Fruit fly (Drosophila melanogaster): ENCODE data around the gene Mst36Fa.
A peak's percentile ranks its signal among the peaks of the same experiment; 100 is the strongest.

The Mst36Fa gene

DNA sequence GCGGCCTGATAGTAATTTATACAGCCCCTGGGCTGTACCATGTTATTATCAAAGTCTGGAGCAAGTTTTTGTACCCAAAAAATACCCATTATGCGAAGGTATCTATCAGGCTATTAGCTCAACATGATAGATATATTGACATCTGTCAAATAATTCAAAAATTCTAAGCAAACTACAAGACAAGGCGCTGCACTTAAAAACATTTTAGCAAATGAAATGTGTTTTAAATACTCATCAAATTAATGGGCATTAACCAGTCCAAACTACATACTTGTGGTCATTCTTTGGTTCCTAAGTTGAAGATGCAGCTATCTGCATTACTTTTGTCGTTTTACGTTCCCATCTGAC, 23.5 kb downstream of the Mst36Fa start (continued):
- TF ChIP-seq zfh1 (GFP tag; IDR thresholded peaks at IDR 0.05), result peak; percentile 93
- TF ChIP-seq ken (GFP tag; IDR thresholded peaks at IDR 0.05), result peak; percentile 64; the same call in 2 of the 3 replicates
- peak; percentile 69 for TF ChIP-seq CG2875 (GFP tag; optimal IDR thresholded peaks at IDR 0.05)
- peak; percentile 51 for TF ChIP-seq CG8359 (GFP tag; optimal IDR thresholded peaks at IDR 0.05; ENCODE audit: borderline replicate concordance)
- no peak for TF ChIP-seq ato (GFP tag; IDR thresholded peaks at IDR 0.05; ENCODE audit: partially characterized antibody)
- no peak for TF ChIP-seq CG6683 (GFP tag; optimal IDR thresholded peaks at IDR 0.05)
- peak; percentile 36; the same call in 1 of the 3 replicates for TF ChIP-seq CG7357 (GFP tag; IDR thresholded peaks at IDR 0.05)
- TF ChIP-seq CG10979 (tag; optimal IDR thresholded peaks at IDR 0.05), result peak; percentile 87
- TF ChIP-seq B-H1 (GFP tag; IDR thresholded peaks at IDR 0.05), result peak; percentile 78
- TF ChIP-seq Pdp1 (GFP tag; optimal IDR thresholded peaks at IDR 0.05), result peak; percentile 51 to 75
- TF ChIP-seq NfI (GFP tag; optimal IDR thresholded peaks at IDR 0.05), result no peak
- no peak for TF ChIP-seq Bgb (GFP tag; IDR thresholded peaks at IDR 0.05; ENCODE audit: partially characterized antibody)
- peak; percentile 90 for TF ChIP-seq nmo (GFP tag; optimal IDR thresholded peaks at IDR 0.05)
- no peak for TF ChIP-seq CG12744 (GFP tag; optimal IDR thresholded peaks at IDR 0.05)
- peak; percentile 84 for TF ChIP-seq CG6689 (GFP tag; IDR thresholded peaks at IDR 0.05)
- TF ChIP-seq CG10147 (GFP tag; optimal IDR thresholded peaks at IDR 0.05), result peak; percentile 56
- TF ChIP-seq CG32532 (GFP tag; IDR thresholded peaks at IDR 0.05), result peak; percentile 63
- TF ChIP-seq CG9727 (GFP tag; optimal IDR thresholded peaks at IDR 0.05), result peak; percentile 79
- no peak for TF ChIP-seq CG16815 (GFP tag; optimal IDR thresholded peaks at IDR 0.05)
- peak; percentile 58 for TF ChIP-seq Oli (tag; optimal IDR thresholded peaks at IDR 0.05)
- peak; percentile 10; the same call in 1 of the 2 replicates for TF ChIP-seq CG5953 (GFP tag; IDR thresholded peaks at IDR 0.05)
- TF ChIP-seq lilli (GFP tag; optimal IDR thresholded peaks at IDR 0.05), result peak; percentile 47
- TF ChIP-seq hth (optimal IDR thresholded peaks at IDR 0.05), result no peak
- peak; percentile 15 for TF ChIP-seq Atf3 (GFP tag; optimal IDR thresholded peaks at IDR 0.05)
- no peak for TF ChIP-seq CG7928 (GFP tag; optimal IDR thresholded peaks at IDR 0.05)
- TF ChIP-seq en (GFP tag; optimal IDR thresholded peaks at IDR 0.05), result no peak
- peak; percentile 26 for TF ChIP-seq gro (GFP tag; optimal IDR thresholded peaks at IDR 0.05)
- peak; percentile 76 for TF ChIP-seq CG17328 (GFP tag; IDR thresholded peaks at IDR 0.05)
- TF ChIP-seq CG30403 (GFP tag; optimal IDR thresholded peaks at IDR 0.05), result peak; percentile 65
- TF ChIP-seq gsb (GFP tag; IDR thresholded peaks at IDR 0.05), result 0 out of 2 replicates have a peak, but pooled peaks have one; percentile 35
- TF ChIP-seq CG2116 (GFP tag; optimal IDR thresholded peaks at IDR 0.05), result peak; percentile 10
- TF ChIP-seq Mes4 (GFP tag; optimal IDR thresholded peaks at IDR 0.05), result no peak
- peak; percentile 57 for TF ChIP-seq trem (tag; optimal IDR thresholded peaks at IDR 0.05)
- TF ChIP-seq slbo (GFP tag; IDR thresholded peaks at IDR 0.05), result peak; percentile 44
- TF ChIP-seq cad (GFP tag; optimal IDR thresholded peaks at IDR 0.05), result no peak
- no peak for TF ChIP-seq da (GFP tag; optimal IDR thresholded peaks at IDR 0.05)
- TF ChIP-seq bbx (GFP tag; IDR thresholded peaks at IDR 0.05; ENCODE audit: partially characterized antibody), result no peak
- TF ChIP-seq bigmax (GFP tag; optimal IDR thresholded peaks at IDR 0.05), result no peak
- TF ChIP-seq dati (GFP tag; IDR thresholded peaks at IDR 0.05), result peak; percentile 43; the same call in 1 of the 2 replicates
- TF ChIP-seq kay (GFP tag; optimal IDR thresholded peaks at IDR 0.05), result peak; percentile 59
- TF ChIP-seq CG7987 (GFP tag; optimal IDR thresholded peaks at IDR 0.05), result peak; percentile 27
- TF ChIP-seq CG34224 (GFP tag; IDR thresholded peaks at IDR 0.05; ENCODE audit: partially characterized antibody), result no peak
- peak in 1 of 2 experiments; percentile 76 for TF ChIP-seq bsh (GFP tag; optimal IDR thresholded peaks at IDR 0.05)
- TF ChIP-seq CG30431 (GFP tag; optimal IDR thresholded peaks at IDR 0.05), result no peak
- peak; percentile 77 for TF ChIP-seq ind (GFP tag; optimal IDR thresholded peaks at IDR 0.05)
- TF ChIP-seq Kr (GFP tag; optimal IDR thresholded peaks at IDR 0.05), result no peak
- TF ChIP-seq aop (GFP tag; IDR thresholded peaks at IDR 0.05), result no peak
- peak; percentile 85 for TF ChIP-seq zen (tag; optimal IDR thresholded peaks at IDR 0.05)
- TF ChIP-seq hbn (GFP tag; IDR thresholded peaks at IDR 0.05; ENCODE audit: partially characterized antibody), result no peak
- TF ChIP-seq CG10209 (GFP tag; optimal IDR thresholded peaks at IDR 0.05), result peak; percentile 12
- peak; percentile 32 for TF ChIP-seq CG7556 (GFP tag; optimal IDR thresholded peaks at IDR 0.05)

Data from whole organism, embryonic.